Worm (Caenorhabditis elegans): ENCODE measurements around the gene ced-11.

The ced-11 gene

DNA sequence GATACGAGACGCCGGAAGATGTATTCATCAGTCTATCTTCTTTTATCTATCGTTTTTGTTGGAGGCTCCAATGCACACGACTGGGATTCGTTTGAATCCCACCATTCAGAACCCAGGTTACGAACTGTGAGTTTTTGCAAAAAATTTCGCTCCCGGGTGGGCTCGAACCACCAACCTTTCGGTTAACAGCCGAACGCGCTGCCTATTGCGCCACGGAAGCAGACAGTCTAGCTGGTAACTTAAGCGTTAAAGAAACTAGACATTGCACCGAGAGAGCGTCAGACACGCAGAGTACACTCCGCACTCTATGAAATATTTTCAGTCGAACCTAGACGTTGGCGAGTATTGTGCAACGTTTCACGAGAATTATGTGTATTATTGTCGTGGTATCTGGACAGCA is 15.3 kb upstream of the ced-11 start (continued):
- TF ChIP-seq madf-8 (GFP tag; conservative IDR thresholded peaks at IDR 0.05) (no peak), Y67H2A.10 (GFP tag; conservative IDR thresholded peaks at IDR 0.05) (0 out of 2 replicates have a peak, but pooled peaks have one; percentile 7), gei-17 (GFP tag; optimal IDR thresholded peaks at IDR 0.05) (no peak), B0035.1 (tag; optimal IDR thresholded peaks at IDR 0.05) (no peak), mcd-1 (GFP tag; IDR thresholded peaks at IDR 0.05) (peak; percentile 72), F10E7.11 (tag; optimal IDR thresholded peaks at IDR 0.05) (no peak), him-1 (tag; optimal IDR thresholded peaks at IDR 0.05) (peak; percentile 92), nhr-27 (tag; optimal IDR thresholded peaks at IDR 0.05) (no peak), ets-4 (GFP tag; optimal IDR thresholded peaks at IDR 0.05) (no peak), bed-2 (GFP tag; IDR thresholded peaks at IDR 0.05) (no peak), D2030.7 (GFP tag; IDR thresholded peaks at IDR 0.05) (peak; percentile 76), ztf-25 (GFP tag; IDR thresholded peaks at IDR 0.05) (0 out of 2 replicates have a peak, but pooled peaks have one; percentile 50), repo-1 (tag; optimal IDR thresholded peaks at IDR 0.05) (peak; percentile 52), ztf-28 (GFP tag; IDR thresholded peaks at IDR 0.05) (no peak), pha-4 (tag; optimal IDR thresholded peaks at IDR 0.05) (no peak), hrde-1 (tag; optimal IDR thresholded peaks at IDR 0.05; ENCODE audit: borderline replicate concordance) (no peak), cebp-1 (GFP tag; IDR thresholded peaks at IDR 0.05) (no peak), cebp-1 (tag; optimal IDR thresholded peaks at IDR 0.05) (no peak), K11D2.4 (GFP tag; IDR thresholded peaks at IDR 0.05) (no peak), nhr-120 (GFP tag; IDR thresholded peaks at IDR 0.05) (no peak), F22D6.2 (tag; optimal IDR thresholded peaks at IDR 0.05) (no peak), F49E8.2 (tag; optimal IDR thresholded peaks at IDR 0.05; ENCODE audit: insufficient read depth) (peak; percentile 40), Y53F4B.3 (GFP tag; IDR thresholded peaks at IDR 0.05) (peak; percentile 27; the same call in 1 of the 2 replicates), fkh-3 (tag; optimal IDR thresholded peaks at IDR 0.05) (no peak), ztf-6 (GFP tag; IDR thresholded peaks at IDR 0.05) (peak; percentile 65; the same call in 1 of the 2 replicates), B0019.2 (GFP tag; conservative IDR thresholded peaks at IDR 0.05) (no peak), sdz-38 (tag; optimal IDR thresholded peaks at IDR 0.05) (no peak), F33H1.4 (GFP tag; IDR thresholded peaks at IDR 0.05) (peak; percentile 32; the same call in 1 of the 2 replicates), athp-1 (tag; optimal IDR thresholded peaks at IDR 0.05) (peak; percentile 34), egl-18 (GFP tag; IDR thresholded peaks at IDR 0.05) (0 out of 2 replicates have a peak, but pooled peaks have one; percentile 36), sea-2 (GFP tag; IDR thresholded peaks at IDR 0.05) (no peak), C06A6.2 (GFP tag; conservative IDR thresholded peaks at IDR 0.05) (no peak), lsy-27 (tag; optimal IDR thresholded peaks at IDR 0.05; ENCODE audit: borderline replicate concordance, insufficient read depth) (peak; percentile 77), F57A8.1 (GFP tag; optimal IDR thresholded peaks at IDR 0.05) (no peak), chd-7 (tag; optimal IDR thresholded peaks at IDR 0.05) (peak; percentile 67), ceh-100 (GFP tag; IDR thresholded peaks at IDR 0.05) (no peak; the same call in 1 of the 2 replicates), attf-3 (GFP tag; conservative IDR thresholded peaks at IDR 0.05) (peak; percentile 64), Y53G8AR.9 (GFP tag; conservative IDR thresholded peaks at IDR 0.05) (no peak), sptf-2 (GFP tag; optimal IDR thresholded peaks at IDR 0.05) (no peak), nhr-80 (tag; optimal IDR thresholded peaks at IDR 0.05) (peak; percentile 33), tlf-1 (GFP tag; optimal IDR thresholded peaks at IDR 0.05) (peak; percentile 27), ama-1 (optimal IDR thresholded peaks at IDR 0.05) (no peak), ama-1 (GFP tag; optimal IDR thresholded peaks at IDR 0.05) (peak in 1 of 2 experiments; percentile 3), die-1 (tag; optimal IDR thresholded peaks at IDR 0.05) (peak; percentile 86), dox-1 (GFP tag; IDR thresholded peaks at IDR 0.05) (peak; percentile 81), hlh-12 (tag; optimal IDR thresholded peaks at IDR 0.05) (no peak), madf-6 (GFP tag; IDR thresholded peaks at IDR 0.05) (peak; percentile 55; the same call in 1 of the 2 replicates), lin-54 (GFP tag; optimal IDR thresholded peaks at IDR 0.05) (peak; percentile 54)
